Worm (Caenorhabditis elegans) whole organism, dauer: Measurements from ENCODE around the gene T25E12.14.

ENCODE experiments used
- unc-62 ChIP-seq: sonication (generic microtip); optimal IDR thresholded peaks from 2 replicates; lab custom pipeline; 2017; ENCODE audit warnings: missing biosample characterization, missing genetic modification reagents, missing genetic modification characterization

Gene T25E12.14

ce11 chrV:16726915-16727314, at the start of gene T25E12.14:
T25E12.14 (plus strand) TSS chrV:16727215.
- no peak for TF ChIP-seq unc-62 (GFP tag; lab: Kevin White, UChicago)

DNA sequence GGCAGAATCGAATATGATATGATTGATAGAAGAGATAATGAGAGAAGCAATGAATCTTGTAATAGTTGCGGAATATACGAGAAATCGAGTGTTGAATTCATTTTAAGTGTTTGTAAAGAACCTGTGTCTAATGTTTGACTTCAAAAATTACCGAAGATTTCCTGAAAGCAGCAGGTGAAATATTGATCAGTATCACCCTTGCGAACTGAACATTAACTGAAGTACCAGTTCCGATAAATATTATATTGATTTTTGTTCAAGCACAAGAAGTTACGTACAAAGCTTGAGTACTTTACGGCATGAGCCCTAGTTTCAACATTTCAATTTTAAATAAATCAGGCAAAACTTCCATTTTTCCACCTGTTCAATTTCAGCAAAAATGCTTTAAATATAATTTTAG, 47.8 kb upstream of the T25E12.14 start, which contains the start of gene srz-103:
Gene srz-103 (minus strand): TSS at position 101 of the 400 bp plus-strand sequence.
- no peak for TF ChIP-seq unc-62 (GFP tag; lab: Kevin White, UChicago)

DNA sequence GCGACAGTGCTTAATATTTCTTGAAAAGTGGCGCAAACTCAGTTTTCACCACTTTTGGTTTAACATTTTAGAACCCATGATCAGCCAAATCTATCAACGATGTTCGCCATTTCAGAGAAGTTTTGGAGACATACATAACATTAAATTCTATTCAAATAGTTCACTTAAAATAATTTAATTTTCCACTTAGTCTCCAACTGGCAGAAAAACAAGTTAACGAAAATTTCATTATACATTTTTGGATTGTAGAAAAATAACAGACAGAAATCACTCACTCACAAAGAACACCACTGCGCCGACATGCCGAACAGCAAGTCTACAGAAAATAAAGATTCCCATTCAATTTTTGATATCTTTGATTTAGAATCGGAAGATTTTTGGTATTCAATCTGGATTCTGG, 47.0 kb upstream of the T25E12.14 start, which contains the start of gene srw-44:
Gene srw-44 (plus strand): TSS at position 301 of the 400 bp plus-strand sequence.
- no peak for TF ChIP-seq unc-62 (GFP tag; lab: Kevin White, UChicago)

DNA sequence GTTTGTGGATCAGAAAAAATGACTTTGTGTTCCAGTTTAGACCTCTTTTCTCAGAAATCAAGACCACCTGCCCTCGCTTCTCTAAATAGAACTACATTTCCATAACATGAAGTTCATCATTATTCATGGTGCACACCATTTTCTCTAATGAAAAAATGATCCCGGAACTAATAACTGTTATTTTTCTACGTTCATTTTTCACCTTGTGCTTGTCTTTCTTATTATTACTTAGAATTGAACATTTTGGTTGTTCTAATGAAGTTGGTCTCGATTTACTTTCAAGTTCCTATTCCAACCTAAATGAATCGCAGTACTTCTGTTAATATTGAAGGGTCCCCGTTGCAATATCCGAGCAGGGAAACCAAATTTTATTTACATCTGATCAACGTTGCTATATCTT, 44.1 kb upstream of the T25E12.14 start, which contains the start of gene srw-36:
Gene srw-36 (plus strand): TSS at position 301 of the 400 bp plus-strand sequence.
- TF ChIP-seq unc-62 (GFP tag; lab: Kevin White, UChicago) = no peak

- no peak for TF ChIP-seq unc-62 (GFP tag; lab: Kevin White, UChicago)
Observed at ce11 chrV:16683359-16683758, 43.7 kb upstream of the T25E12.14 start.

DNA sequence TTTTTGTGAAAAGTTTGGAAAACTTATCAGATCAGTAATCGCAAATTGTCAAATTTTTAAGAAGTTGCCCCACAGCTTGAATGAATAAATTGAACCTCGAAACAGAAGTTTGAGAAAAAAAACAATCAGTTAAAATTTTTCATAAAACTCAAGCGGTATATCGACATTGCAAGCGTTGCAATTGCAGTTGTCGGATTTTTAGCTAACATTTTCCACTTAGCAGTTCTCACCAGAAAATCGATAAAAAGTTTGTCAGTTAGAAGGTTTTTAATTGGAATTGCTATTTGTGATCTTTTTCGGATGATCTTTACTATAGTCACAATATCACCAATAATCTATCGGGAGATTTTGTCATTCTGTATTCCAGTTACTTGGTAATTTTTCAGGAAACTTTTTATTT, 41.3 kb upstream of the T25E12.14 start, which contains the start of gene srw-43:
Gene srw-43 (plus strand): TSS at position 301 of the 400 bp plus-strand sequence.
- TF ChIP-seq unc-62 (GFP tag; lab: Kevin White, UChicago) = no peak

- no peak for TF ChIP-seq unc-62 (GFP tag; lab: Kevin White, UChicago)
Observed at ce11 chrV:16687227-16687626, 39.8 kb upstream of the T25E12.14 start, which contains the start of gene srz-102. srz-102 (plus strand) TSS chrV:16687527.

ce11 chrV:16692988-16693387, 34.0 kb upstream of the T25E12.14 start:
- TF ChIP-seq unc-62 (GFP tag; lab: Kevin White, UChicago) = no peak

ce11 chrV:16693732-16694131, 33.3 kb upstream of the T25E12.14 start, which contains the start of gene srw-42:
srw-42 (minus strand) TSS chrV:16693832.
- no peak for TF ChIP-seq unc-62 (GFP tag; lab: Kevin White, UChicago)

DNA sequence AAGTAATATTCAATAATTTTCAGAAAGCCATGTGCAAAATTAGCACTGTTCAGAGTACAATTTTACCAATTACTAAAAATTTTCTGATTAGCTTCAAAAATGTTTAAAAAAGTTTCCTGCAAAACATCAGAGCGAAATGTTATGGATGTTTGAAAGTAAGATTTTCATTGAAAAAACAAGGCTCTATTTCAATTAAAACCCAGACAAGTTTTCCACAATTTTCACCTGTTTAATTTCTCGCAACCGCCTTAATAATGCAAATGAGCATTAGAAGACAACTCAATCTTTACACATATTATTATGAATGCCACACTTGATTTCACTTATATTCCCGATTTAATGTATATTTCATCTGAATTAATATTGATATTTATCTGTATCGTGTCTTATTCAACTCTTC, 32.5 kb upstream of the T25E12.14 start, which contains the start of gene srz-101:
Gene srz-101 (plus strand): TSS at position 301 of the 400 bp plus-strand sequence.
- no peak for TF ChIP-seq unc-62 (GFP tag; lab: Kevin White, UChicago)

DNA sequence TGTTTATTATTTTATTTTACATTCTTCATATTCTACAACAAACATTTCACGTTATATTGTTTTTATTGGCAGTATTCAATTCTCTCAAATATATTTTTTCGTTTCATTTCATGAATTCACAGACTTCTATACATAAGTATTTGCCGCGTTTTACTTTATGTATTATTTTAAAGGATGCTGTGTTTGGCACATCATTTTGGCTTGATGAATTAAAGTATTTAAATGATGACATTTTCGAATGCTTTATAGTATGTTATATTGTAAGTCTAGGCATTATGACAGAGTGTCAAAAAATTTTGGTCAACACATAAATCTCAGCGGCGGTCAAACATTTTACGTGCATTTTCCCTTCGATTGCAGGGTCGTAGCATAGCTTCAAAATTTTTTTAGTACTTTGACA, 31.5 kb upstream of the T25E12.14 start:
- no peak for TF ChIP-seq unc-62 (GFP tag; lab: Kevin White, UChicago)

DNA sequence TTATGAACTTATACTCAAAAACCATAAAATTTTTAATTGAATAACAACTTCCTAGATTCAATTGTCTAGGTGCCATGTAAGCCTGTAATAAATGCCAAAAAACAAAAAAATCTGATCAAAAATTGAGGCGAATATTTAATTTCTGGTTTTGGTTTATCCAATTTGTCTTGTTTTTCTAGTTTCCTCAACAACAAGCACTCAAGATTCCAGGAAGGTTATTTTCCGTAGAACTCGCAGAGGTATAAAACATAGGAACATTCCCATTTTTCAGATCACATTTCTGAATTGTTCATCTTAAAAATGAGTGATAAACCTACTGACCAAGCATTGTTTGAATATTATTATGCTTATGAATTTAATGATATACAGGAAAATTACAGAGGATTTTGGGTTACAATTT, 29.8 kb upstream of the T25E12.14 start, which contains the start of gene srw-41:
Gene srw-41 (plus strand): TSS at position 301 of the 400 bp plus-strand sequence.
- no peak for TF ChIP-seq unc-62 (GFP tag; lab: Kevin White, UChicago)

DNA sequence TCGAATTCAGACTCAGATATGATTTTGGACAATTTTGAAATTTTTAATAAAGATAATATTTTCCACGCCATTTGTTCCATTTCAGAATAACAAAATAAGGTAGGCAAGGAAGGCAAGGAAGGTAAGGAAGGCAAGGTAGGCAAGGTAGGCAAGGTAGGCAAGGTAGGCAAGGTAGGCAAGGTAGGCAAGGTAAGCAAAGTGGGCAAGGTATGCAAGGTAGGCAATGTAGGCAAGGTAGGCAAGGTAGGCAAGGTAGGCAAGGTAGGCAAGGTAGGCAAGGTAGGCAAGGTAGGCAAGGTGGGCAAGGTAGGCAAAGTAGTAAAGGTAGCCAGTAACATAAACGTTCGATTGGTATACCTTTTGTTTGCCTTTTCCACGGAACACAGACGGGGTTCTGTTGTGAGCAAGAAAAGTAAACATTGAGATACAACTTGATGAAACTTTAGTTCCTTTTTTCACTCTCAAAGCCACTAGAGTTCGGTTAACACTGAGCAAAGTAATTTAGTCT, 27.2 kb upstream of the T25E12.14 start, which contains the start of gene Y70C5C.1:
Gene Y70C5C.1 (plus strand): TSS at position 458 of the 508 bp plus-strand sequence.
- no peak for TF ChIP-seq unc-62 (GFP tag; lab: Kevin White, UChicago)

- no peak for TF ChIP-seq unc-62 (GFP tag; lab: Kevin White, UChicago)
Observed at ce11 chrV:16706549-16706948, 20.5 kb upstream of the T25E12.14 start, which contains the start of gene clec-9. clec-9 (minus strand) TSS chrV:16706649.

- no peak for TF ChIP-seq unc-62 (GFP tag; lab: Kevin White, UChicago)
Observed at ce11 chrV:16713797-16714196, 13.2 kb upstream of the T25E12.14 start.

ce11 chrV:16716574-16716973, 10.4 kb upstream of the T25E12.14 start, which contains the start of gene srh-137:
srh-137 (minus strand) TSS chrV:16716674.
- no peak for TF ChIP-seq unc-62 (GFP tag; lab: Kevin White, UChicago)

- no peak for TF ChIP-seq unc-62 (GFP tag; lab: Kevin White, UChicago)
Observed at ce11 chrV:16723744-16724143, 3.3 kb upstream of the T25E12.14 start, which contains the start of gene nhr-112. nhr-112 (minus strand) TSS chrV:16723844.
